Fruit fly (Drosophila melanogaster) whole organism, embryonic: ENCODE data around the gene RpS28-like.

Experiments used
- Abd-B ChIP-seq: fragments of 200-800 bp; sonication (Bioruptor generic); optimal IDR thresholded peaks from 2 replicates; lab custom pipeline; 2018; ENCODE audit warnings: missing biosample characterization, mild to moderate bottlenecking, missing genetic modification characterization, moderate library complexity
- Awh ChIP-seq: fragments of 200-800 bp; sonication (Bioruptor generic); IDR thresholded peaks from 2 replicates; pipeline ENCODE4, ENCODE4 v1.3.6; 2022; ENCODE audit warnings: missing biosample characterization, missing genetic modification characterization
- Bteb2 ChIP-seq: fragments of 200-800 bp; sonication (Bioruptor generic); optimal IDR thresholded peaks from 2 replicates; lab custom pipeline; 2016; ENCODE audit warnings: missing biosample characterization, missing genetic modification characterization
- CG10543 ChIP-seq: fragments of 200-800 bp; sonication (Bioruptor generic); optimal IDR thresholded peaks from 3 replicates; lab custom pipeline; 2017; ENCODE audit warnings: missing biosample characterization, mild to moderate bottlenecking, missing genetic modification characterization, moderate library complexity
- CG10959 ChIP-seq: fragments of 200-800 bp; sonication (Bioruptor generic); IDR thresholded peaks from 2 replicates; pipeline ENCODE4 v1.3.6; 2022; ENCODE audit warnings: missing biosample characterization, missing genetic modification characterization
- CG12104 ChIP-seq: fragments of 200-800 bp; sonication (Bioruptor generic); optimal IDR thresholded peaks from 3 replicates; lab custom pipeline; 2016; ENCODE audit warnings: missing biosample characterization, missing genetic modification characterization
- CG13624 ChIP-seq: fragments of 200-800 bp; sonication (Bioruptor generic); optimal IDR thresholded peaks from 2 replicates; lab custom pipeline; 2016; ENCODE audit warnings: missing biosample characterization, missing genetic modification characterization
- CG13775 ChIP-seq: fragments of 200-800 bp; sonication (Bioruptor generic); optimal IDR thresholded peaks from 3 replicates; lab custom pipeline; 2017; ENCODE audit warnings: missing biosample characterization, mild to moderate bottlenecking, missing genetic modification characterization
- CG15696 ChIP-seq: fragments of 200-800 bp; sonication (Bioruptor generic); optimal IDR thresholded peaks from 2 replicates; lab custom pipeline; 2019; ENCODE audit warnings: missing biosample characterization, mild to moderate bottlenecking, missing genetic modification characterization, moderate library complexity
- CG1603 ChIP-seq: fragments of 200-800 bp; sonication (Bioruptor generic); optimal IDR thresholded peaks from 2 replicates; lab custom pipeline; 2019; ENCODE audit warnings: missing biosample characterization, mild to moderate bottlenecking, missing genetic modification characterization, moderate library complexity
- CG16779 ChIP-seq: fragments of 200-800 bp; sonication (Bioruptor generic); IDR thresholded peaks from 2 replicates; pipeline ENCODE4 v1.3.6; 2022; ENCODE audit warnings: missing biosample characterization, missing genetic modification characterization
- CG16813 ChIP-seq: fragments of 200-800 bp; sonication (Bioruptor generic); IDR thresholded peaks from 3 replicates; pipeline ENCODE4 v1.3.6; 2022; ENCODE audit warnings: missing biosample characterization, missing genetic modification characterization; ENCODE audit not compliant: partially characterized antibody
- CG16863 ChIP-seq: fragments of 200-800 bp; sonication (Bioruptor generic); optimal IDR thresholded peaks from 3 replicates; lab custom pipeline; 2016; ENCODE audit warnings: missing biosample characterization, missing genetic modification characterization
- CG17186 ChIP-seq: fragments of 200-800 bp; sonication (Bioruptor generic); optimal IDR thresholded peaks from 3 replicates; lab custom pipeline; 2017; ENCODE audit warnings: missing biosample characterization, missing genetic modification reagents, missing genetic modification characterization
- CG18599 ChIP-seq: fragments of 200-800 bp; sonication (Bioruptor generic); optimal IDR thresholded peaks from 3 replicates; lab custom pipeline; 2017; ENCODE audit warnings: missing biosample characterization, missing genetic modification characterization, mild to moderate bottlenecking, moderate library complexity, missing genetic modification reagents
- CG31365 ChIP-seq: fragments of 200-800 bp; sonication (Bioruptor generic); optimal IDR thresholded peaks from 2 replicates; lab custom pipeline; 2018; ENCODE audit warnings: missing biosample characterization, mild to moderate bottlenecking, missing genetic modification characterization
- CG3726 ChIP-seq: fragments of 200-800 bp; sonication (Bioruptor generic); IDR thresholded peaks from 3 replicates; pipeline ENCODE4, ENCODE4 v1.3.6; 2022; ENCODE audit warnings: missing biosample characterization, missing genetic modification characterization
- CG4360 ChIP-seq: fragments of 200-800 bp; sonication (Bioruptor generic); IDR thresholded peaks from 2 replicates; pipeline ENCODE4 v1.3.6; 2022; ENCODE audit warnings: missing biosample characterization, missing genetic modification characterization
- CG4404 ChIP-seq: fragments of 200-800 bp; sonication (Bioruptor generic); IDR thresholded peaks from 2 replicates; pipeline ENCODE4 v1.3.6; 2022; ENCODE audit warnings: missing biosample characterization, missing genetic modification characterization
- CG5180 ChIP-seq: fragments of 200-800 bp; sonication (Bioruptor generic); optimal IDR thresholded peaks from 3 replicates; lab custom pipeline; 2017; ENCODE audit warnings: missing biosample characterization, missing genetic modification characterization, mild to moderate bottlenecking, moderate library complexity, missing genetic modification reagents
- CG6765 ChIP-seq: fragments of 200-800 bp; sonication (Bioruptor generic); optimal IDR thresholded peaks from 3 replicates; lab custom pipeline; 2017; ENCODE audit warnings: missing biosample characterization, mild to moderate bottlenecking, missing genetic modification characterization
- CG9727 ChIP-seq: fragments of 200-800 bp; sonication (Bioruptor generic); optimal IDR thresholded peaks from 3 replicates; lab custom pipeline; 2017; ENCODE audit warnings: missing biosample characterization, mild to moderate bottlenecking, missing genetic modification characterization
- CkIIα-i1 ChIP-seq: fragments of 200-800 bp; sonication (Bioruptor generic); IDR thresholded peaks from 2 replicates; pipeline ENCODE4 v1.3.6; 2022; ENCODE audit warnings: missing biosample characterization, missing genetic modification characterization
- Ets65A ChIP-seq: fragments of 200-800 bp; sonication (Bioruptor generic); peaks from one replicate; lab custom pipeline; 2016; ENCODE audit warnings: missing biosample characterization, missing genetic modification characterization
- Ets97D ChIP-seq: fragments of 200-800 bp; sonication (Bioruptor generic); optimal IDR thresholded peaks from 3 replicates; lab custom pipeline; 2016; ENCODE audit warnings: missing biosample characterization, missing genetic modification characterization
- GATAe ChIP-seq: fragments of 200-800 bp; sonication (Bioruptor generic); conservative IDR thresholded peaks from 2 replicates; pipeline ENCODE4 v1.3.6; 2022; ENCODE audit warnings: missing biosample characterization, missing genetic modification characterization
- Lhr ChIP-seq: fragments of 200-800 bp; sonication (Bioruptor generic); optimal IDR thresholded peaks from 3 replicates; lab custom pipeline; 2017; ENCODE audit warnings: mild to moderate bottlenecking, missing biosample characterization, missing genetic modification reagents, missing genetic modification characterization
- MESR4 ChIP-seq: fragments of 200-800 bp; sonication (Bioruptor generic); optimal IDR thresholded peaks from 2 replicates; lab custom pipeline; 2018; ENCODE audit warnings: missing biosample characterization, mild to moderate bottlenecking, missing genetic modification characterization, moderate library complexity
- Myb ChIP-seq: fragments of 200-800 bp; sonication (Bioruptor generic); optimal IDR thresholded peaks from 2 replicates; lab custom pipeline; 2016; ENCODE audit warnings: missing biosample characterization, missing genetic modification characterization
- NfI ChIP-seq: fragments of 200-800 bp; sonication (Bioruptor generic); optimal IDR thresholded peaks from 3 replicates; lab custom pipeline; 2018; ENCODE audit warnings: missing biosample characterization, mild to moderate bottlenecking, missing genetic modification characterization, moderate library complexity
- Opbp ChIP-seq: fragments of 200-800 bp; sonication (Bioruptor generic); IDR thresholded peaks from 3 replicates; pipeline ENCODE4 v1.3.6; 2022; ENCODE audit warnings: missing biosample characterization, missing genetic modification characterization; ENCODE audit not compliant: partially characterized antibody
- Poxn ChIP-seq: fragments of 200-800 bp; sonication (Bioruptor generic); IDR thresholded peaks from 2 replicates; pipeline ENCODE4 v1.3.6; 2022; ENCODE audit warnings: missing biosample characterization, missing genetic modification characterization
- Side ChIP-seq: fragments of 200-800 bp; sonication (Bioruptor generic); optimal IDR thresholded peaks from 2 replicates; lab custom pipeline; 2016; ENCODE audit warnings: missing biosample characterization, missing genetic modification characterization
- TFAM ChIP-seq: fragments of 200-800 bp; sonication (Bioruptor generic); optimal IDR thresholded peaks from 2 replicates; lab custom pipeline; 2017; ENCODE audit warnings: missing biosample characterization, missing genetic modification characterization, inconsistent platforms
- az2 ChIP-seq: fragments of 200-800 bp; sonication (Bioruptor generic); optimal IDR thresholded peaks from 3 replicates; lab custom pipeline; 2016; ENCODE audit warnings: missing biosample characterization, missing genetic modification characterization
- bcd ChIP-seq: fragments of 200-800 bp; sonication (Bioruptor generic); optimal IDR thresholded peaks from 2 replicates; lab custom pipeline; 2017; ENCODE audit warnings: missing biosample characterization, mild to moderate bottlenecking, missing genetic modification characterization
- cas ChIP-seq: fragments of 200-800 bp; sonication (Bioruptor generic); IDR thresholded peaks from 2 replicates; pipeline ENCODE4 v1.3.6; 2022; ENCODE audit warnings: missing biosample characterization, missing genetic modification characterization
- corto ChIP-seq: fragments of 200-800 bp; sonication (Bioruptor generic); optimal IDR thresholded peaks from 2 replicates; lab custom pipeline; 2016; ENCODE audit warnings: missing biosample characterization, mild to moderate bottlenecking, missing genetic modification characterization, moderate library complexity
- emc ChIP-seq: fragments of 200-800 bp; sonication (Bioruptor generic); optimal IDR thresholded peaks from 2 replicates; lab custom pipeline; 2016; ENCODE audit warnings: missing biosample characterization, missing genetic modification characterization
- grau ChIP-seq: fragments of 200-800 bp; optimal IDR thresholded peaks from 3 replicates; lab custom pipeline; 2019; ENCODE audit warnings: missing biosample characterization, mild to moderate bottlenecking, missing genetic modification characterization, moderate library complexity
- hkb ChIP-seq, 2 experiments: fragments of 200-800 bp in 1 of 2; fragments of >200 bp in 1 of 2; sonication (Bioruptor generic) in 1 of 2; IDR thresholded peaks in 1 of 2; optimal IDR thresholded peaks in 1 of 2; 2 replicates each; pipeline versions ENCODE4 v1.3.6 to Lab custom; 2017 to 2022; ENCODE audit warnings: missing biosample characterization in 1 of 2, missing genetic modification characterization in 1 of 2
- luna ChIP-seq: fragments of 200-800 bp; sonication (Bioruptor generic); optimal IDR thresholded peaks from 2 replicates; lab custom pipeline; 2016; ENCODE audit warnings: missing biosample characterization, missing genetic modification characterization
- mirr ChIP-seq: fragments of 200-800 bp; sonication (Bioruptor generic); optimal IDR thresholded peaks from 3 replicates; lab custom pipeline; 2018; ENCODE audit warnings: missing biosample characterization, mild to moderate bottlenecking, missing genetic modification characterization
- peb ChIP-seq: fragments of 200-800 bp; sonication (Bioruptor generic); IDR thresholded peaks from 2 replicates; pipeline ENCODE4 v1.3.6; 2022; ENCODE audit warnings: missing biosample characterization, missing genetic modification characterization
- pzg ChIP-seq: fragments of 200-800 bp; sonication (Bioruptor generic); optimal IDR thresholded peaks from 3 replicates; lab custom pipeline; 2018; ENCODE audit warnings: missing biosample characterization, mild to moderate bottlenecking, missing genetic modification characterization, moderate library complexity
- slp2 ChIP-seq: fragments of 200-800 bp; sonication (Bioruptor generic); optimal IDR thresholded peaks from 2 replicates; lab custom pipeline; 2016; ENCODE audit warnings: missing biosample characterization, missing genetic modification characterization
- tgo ChIP-seq: fragments of 200-800 bp; sonication (Bioruptor generic); IDR thresholded peaks from 3 replicates; pipeline ENCODE4 v1.3.6; 2022; ENCODE audit warnings: missing biosample characterization, missing genetic modification characterization
- ttk ChIP-seq: fragments of 200-800 bp; sonication (Bioruptor generic); IDR thresholded peaks from 2 replicates; pipeline ENCODE4 v2.1.2; 2022; ENCODE audit warnings: missing biosample characterization, missing genetic modification characterization
- vvl ChIP-seq: fragments of 200-800 bp; sonication (Bioruptor generic); IDR thresholded peaks from 2 replicates; pipeline ENCODE4 v1.3.6; 2022; ENCODE audit warnings: missing biosample characterization, missing genetic modification characterization

RpS28-like gene

dm6 chr2L:9388013-9388605 lies 48.5 kb upstream of the RpS28-like start (continued):
- TF ChIP-seq Myb (peak; percentile 71), MESR4 (GFP tag; lab: Kevin White, UChicago) (no peak), CG5180 (no peak), CG10959 (GFP tag; lab: Robert Waterston, UW) (no peak), mirr (GFP tag; lab: Kevin White, UChicago) (peak; percentile 69), corto (GFP tag; lab: Kevin White, UChicago) (peak; percentile 75), cas (GFP tag; lab: Robert Waterston, UW) (0 out of 2 replicates have a peak, but pooled peaks have one; percentile 22), CG16863 (GFP tag; lab: Kevin White, UChicago) (peak; percentile 23), CG16813 (no peak), grau (tag; lab: Kevin White, UChicago) (peak; percentile 72), ttk (0 out of 2 replicates have a peak, but pooled peaks have one; percentile 16), GATAe (GFP tag; lab: Robert Waterston, UW) (0 out of 2 replicates have a peak, but pooled peaks have one; percentile 23), peb (GFP tag; lab: Robert Waterston, UW) (0 out of 2 replicates have a peak, but pooled peaks have one; percentile 7), CG4360 (GFP tag; lab: Robert Waterston, UW) (no peak), CG9727 (GFP tag; lab: Kevin White, UChicago) (peak; percentile 57), CG6765 (GFP tag; lab: Kevin White, UChicago) (peak; percentile 20), NfI (peak; percentile 66), bcd (GFP tag; lab: Kevin White, UChicago) (peak; percentile 82), Opbp (no peak), vvl (peak; percentile 74), CG4404 (GFP tag; lab: Robert Waterston, UW) (peak; percentile 57), Ets97D (GFP tag; lab: Kevin White, UChicago) (peak; percentile 27), Side (GFP tag; lab: Kevin White, UChicago) (peak; percentile 67), Lhr (GFP tag; lab: Kevin White, UChicago) (no peak), CG15696 (tag; lab: Kevin White, UChicago) (peak; percentile 14), pzg (GFP tag; lab: Kevin White, UChicago) (peak; percentile 6), TFAM (GFP tag; lab: Kevin White, UChicago) (no peak), Poxn (no peak), slp2 (peak; percentile 93), Bteb2 (peak; percentile 65), CG18599 (GFP tag; lab: Kevin White, UChicago) (peak; percentile 78), CG10543 (GFP tag; lab: Kevin White, UChicago) (peak; percentile 47), Ets65A (GFP tag; lab: Kevin White, UChicago) (peak; percentile 96), CG13775 (GFP tag; lab: Kevin White, UChicago) (peak; percentile 51), az2 (peak; percentile 52), CG3726 (GFP tag; lab: Robert Waterston, UW) (0 out of 3 replicates have a peak, but pooled peaks have one; percentile 64), hkb (optimal IDR thresholded peaks at IDR 0.05; lab: Kevin White, UChicago) (no peak), hkb (GFP tag; IDR thresholded peaks at IDR 0.05; lab: Robert Waterston, UW) (peak; percentile 69), Awh (no peak), luna (peak; percentile 46), CG31365 (tag; lab: Kevin White, UChicago) (peak; percentile 48), Abd-B (GFP tag; lab: Kevin White, UChicago) (peak; percentile 61), CG12104 (GFP tag; lab: Kevin White, UChicago) (peak; percentile 25), CG16779 (GFP tag; lab: Robert Waterston, UW) (peak; percentile 29; the same call in 1 of the 2 replicates), CkIIα-i1 (0 out of 2 replicates have a peak, but pooled peaks have one; percentile 14), tgo (GFP tag; lab: Robert Waterston, UW) (peak; percentile 63; the same call in 2 of the 3 replicates), CG17186 (no peak), CG13624 (peak; percentile 82), emc (GFP tag; lab: Kevin White, UChicago) (peak; percentile 85), CG1603 (peak; percentile 63)
